Worm (Caenorhabditis elegans): ENCODE measurements around the gene ugt-3.

DNA sequence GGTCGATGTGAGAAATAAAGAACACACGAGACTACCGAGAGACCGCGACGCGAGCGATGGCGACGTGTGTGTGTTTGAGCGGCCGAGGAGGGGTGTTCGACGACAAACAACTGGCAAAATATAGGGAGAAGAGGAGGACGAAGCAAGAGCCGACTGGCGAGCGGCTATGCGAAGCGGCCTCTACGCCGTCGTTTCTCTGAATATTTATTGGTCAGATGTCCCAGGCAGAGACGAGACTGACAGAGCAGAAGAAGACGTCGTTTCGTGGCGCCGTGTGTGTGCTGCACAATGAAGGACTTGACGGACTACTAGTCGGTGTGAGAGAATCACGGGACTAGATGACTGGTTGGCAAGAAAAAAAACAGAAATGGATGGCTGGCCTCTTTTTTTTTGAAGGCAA lies 19.1 kb upstream of the ugt-3 start:
- TF ChIP-seq mep-1 (tag; optimal IDR thresholded peaks at IDR 0.05) (no peak), pqm-1 (tag; optimal IDR thresholded peaks at IDR 0.05) (no peak), ama-1 (optimal IDR thresholded peaks at IDR 0.05) (no peak), jun-1 (tag; optimal IDR thresholded peaks at IDR 0.05) (no peak), lin-35 (GFP tag; optimal IDR thresholded peaks at IDR 0.05) (no peak), unc-130 (tag; optimal IDR thresholded peaks at IDR 0.05) (no peak), lin-39 (tag; optimal IDR thresholded peaks at IDR 0.05) (no peak), nhr-28 (tag; optimal IDR thresholded peaks at IDR 0.05) (no peak), lin-13 (GFP tag; optimal IDR thresholded peaks at IDR 0.05) (no peak), mdl-1 (tag; optimal IDR thresholded peaks at IDR 0.05) (no peak)

Measured in whole organism, L1 larva.